Worm (Caenorhabditis elegans): ENCODE data around the gene Y71H2AM.20.

The Y71H2AM.20 gene

ce11 chrIII:2787979-2788491, 2.3 kb upstream of the Y71H2AM.20 start, which contains the start of gene tbcc-1 (continued):
- TF ChIP-seq nhr-120 (GFP tag; IDR thresholded peaks at IDR 0.05) (no peak), lsl-1 (GFP tag; optimal IDR thresholded peaks at IDR 0.05) (peak; percentile 58), ztf-22 (GFP tag; optimal IDR thresholded peaks at IDR 0.05) (no peak), gei-17 (GFP tag; optimal IDR thresholded peaks at IDR 0.05) (no peak), mxl-1 (tag; optimal IDR thresholded peaks at IDR 0.05) (no peak), F55B11.4 (tag; optimal IDR thresholded peaks at IDR 0.05; ENCODE audit: borderline replicate concordance, insufficient read depth) (no peak), F33H1.4 (GFP tag; IDR thresholded peaks at IDR 0.05) (peak; percentile 48; the same call in 1 of the 2 replicates), C17E4.6 (GFP tag; IDR thresholded peaks at IDR 0.05) (no peak), attf-3 (GFP tag; conservative IDR thresholded peaks at IDR 0.05) (no peak), xnd-1 (tag; optimal IDR thresholded peaks at IDR 0.05) (peak; percentile 29), ama-1 (optimal IDR thresholded peaks at IDR 0.05) (no peak), ama-1 (GFP tag; optimal IDR thresholded peaks at IDR 0.05) (no peak), unc-130 (GFP tag; optimal IDR thresholded peaks at IDR 0.05) (peak; percentile 2)

DNA sequence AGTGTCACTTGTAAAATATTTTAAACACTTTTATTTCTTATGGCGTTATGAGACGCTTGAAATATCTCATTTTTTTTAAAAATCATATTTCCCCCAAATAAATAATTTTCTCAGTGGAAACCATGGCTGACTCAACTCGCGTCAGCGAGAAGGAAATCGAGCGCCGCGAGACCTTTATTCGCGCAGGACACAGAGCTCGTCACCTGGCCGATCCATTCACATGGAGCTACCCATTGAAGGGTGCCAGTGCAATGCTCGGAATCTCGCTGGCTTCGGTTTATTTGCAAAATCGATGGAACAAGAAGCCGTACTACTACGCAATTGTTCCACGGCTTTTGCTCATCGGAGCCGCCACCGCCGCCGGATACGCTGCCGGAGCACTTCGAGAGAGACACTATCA, 992 bp upstream of the Y71H2AM.20 start, which contains the start of gene nduc-2:
Gene nduc-2 (plus strand): TSS at position 113 of the 400 bp plus-strand sequence.
- peak; percentile 70; the same call in 1 of the 2 replicates for TF ChIP-seq B0336.3 (GFP tag; IDR thresholded peaks at IDR 0.05)
- no peak for TF ChIP-seq dpl-1 (GFP tag; optimal IDR thresholded peaks at IDR 0.05)
- TF ChIP-seq nhr-120 (GFP tag; IDR thresholded peaks at IDR 0.05), result no peak
- no peak for TF ChIP-seq F10E7.11 (tag; optimal IDR thresholded peaks at IDR 0.05)
- no peak for TF ChIP-seq atf-7 (tag; optimal IDR thresholded peaks at IDR 0.05)
- TF ChIP-seq snpc-1.1 (tag; optimal IDR thresholded peaks at IDR 0.05; ENCODE audit: insufficient read depth), result no peak
- TF ChIP-seq hrde-1 (tag; optimal IDR thresholded peaks at IDR 0.05; ENCODE audit: borderline replicate concordance), result no peak
- no peak for TF ChIP-seq ceh-79 (tag; optimal IDR thresholded peaks at IDR 0.05)
- peak; percentile 60; the same call in 1 of the 2 replicates for TF ChIP-seq hsf-1 (GFP tag; IDR thresholded peaks at IDR 0.05)
- no peak for TF ChIP-seq snpc-4 (GFP tag; optimal IDR thresholded peaks at IDR 0.05)
- TF ChIP-seq snpc-4 (tag; optimal IDR thresholded peaks at IDR 0.05), result peak in 1 of 4 experiments; percentile 3
- no peak for TF ChIP-seq F22D6.2 (tag; optimal IDR thresholded peaks at IDR 0.05)
- no peak for TF ChIP-seq ZK185.1 (tag; optimal IDR thresholded peaks at IDR 0.05; ENCODE audit: poor library complexity, severe bottlenecking)
- TF ChIP-seq mel-28 (tag; optimal IDR thresholded peaks at IDR 0.05; ENCODE audit: borderline replicate concordance), result no peak
- no peak for TF ChIP-seq ccch-3 (GFP tag; optimal IDR thresholded peaks at IDR 0.05)
- no peak for TF ChIP-seq somi-1 (GFP tag; optimal IDR thresholded peaks at IDR 0.05)
- peak; percentile 5 for TF ChIP-seq repo-1 (tag; optimal IDR thresholded peaks at IDR 0.05)
- TF ChIP-seq bed-1 (GFP tag; IDR thresholded peaks at IDR 0.05), result no peak
- TF ChIP-seq xnd-1 (tag; optimal IDR thresholded peaks at IDR 0.05), result no peak
- 0 out of 2 replicates have a peak, but pooled peaks have one; percentile 10 for TF ChIP-seq D2030.7 (GFP tag; IDR thresholded peaks at IDR 0.05)
- no peak for TF ChIP-seq lin-40 (tag; optimal IDR thresholded peaks at IDR 0.05)
- no peak for TF ChIP-seq unc-130 (GFP tag; optimal IDR thresholded peaks at IDR 0.05)
- TF ChIP-seq gei-17 (GFP tag; optimal IDR thresholded peaks at IDR 0.05), result no peak
- TF ChIP-seq snpc-1.3 (tag; optimal IDR thresholded peaks at IDR 0.05; ENCODE audit: insufficient read depth), result no peak
- no peak for TF ChIP-seq dpff-1 (tag; optimal IDR thresholded peaks at IDR 0.05)
- no peak for TF ChIP-seq ceh-91 (GFP tag; IDR thresholded peaks at IDR 0.05)
- TF ChIP-seq C17E4.6 (GFP tag; IDR thresholded peaks at IDR 0.05), result 0 out of 2 replicates have a peak, but pooled peaks have one; percentile 15
- TF ChIP-seq athp-1 (tag; optimal IDR thresholded peaks at IDR 0.05), result no peak
- no peak for TF ChIP-seq efl-1 (GFP tag; optimal IDR thresholded peaks at IDR 0.05)
- no peak for TF ChIP-seq T26A5.8 (tag; optimal IDR thresholded peaks at IDR 0.05)
- no peak for TF ChIP-seq aptf-2 (GFP tag; conservative IDR thresholded peaks at IDR 0.05)
- 0 out of 2 replicates have a peak, but pooled peaks have one; percentile 24 for TF ChIP-seq ceh-100 (GFP tag; IDR thresholded peaks at IDR 0.05)
- 0 out of 2 replicates have a peak, but pooled peaks have one; percentile 51 for TF ChIP-seq lag-1 (GFP tag; IDR thresholded peaks at IDR 0.05)
- TF ChIP-seq akir-1 (GFP tag; optimal IDR thresholded peaks at IDR 0.05), result no peak
- no peak for TF ChIP-seq mxl-1 (tag; optimal IDR thresholded peaks at IDR 0.05)
- TF ChIP-seq ceh-27 (GFP tag; optimal IDR thresholded peaks at IDR 0.05), result no peak
- TF ChIP-seq F39B2.1 (GFP tag; IDR thresholded peaks at IDR 0.05), result no peak
- TF ChIP-seq ztf-25 (GFP tag; IDR thresholded peaks at IDR 0.05), result no peak
- no peak for TF ChIP-seq hlh-26 (GFP tag; conservative IDR thresholded peaks at IDR 0.05)
